Worm (Caenorhabditis elegans) whole organism, L4 larva: Measurements from ENCODE around the gene eif-3.F.

Experiments
- T20F7.1 ChIP-seq: fragments of 200-800 bp; sonication (Bioruptor generic); optimal IDR thresholded peaks from 2 replicates; lab custom pipeline; 2018; ENCODE audit warnings: mild to moderate bottlenecking, missing genetic modification characterization, missing compliant biosample characterization
- Y48G9A.11 ChIP-seq: fragments of 200-800 bp; sonication (Bioruptor generic); IDR thresholded peaks from 2 replicates; pipeline ENCODE4 v1.3.6; 2022; ENCODE audit warnings: missing genetic modification reagents, missing genetic modification characterization, missing compliant biosample characterization
- ZK337.2 ChIP-seq: fragments of 200-800 bp; sonication (Bioruptor generic); IDR thresholded peaks from 2 replicates; pipeline ENCODE4 v1.3.6; 2022; ENCODE audit warnings: missing genetic modification reagents, missing genetic modification characterization, missing compliant biosample characterization
- ZK546.5 ChIP-seq, 2 experiments: sonication (generic microtip); optimal IDR thresholded peaks; 2 replicates each; lab custom pipeline; 2017; ENCODE audit warnings: missing biosample characterization in 2 of 2, missing genetic modification characterization in 2 of 2
- aha-1 ChIP-seq: fragments of 150-350 bp; peaks from one replicate; lab custom pipeline; 2014; ENCODE audit warnings: missing biosample characterization, missing genetic modification characterization
- ama-1 ChIP-seq: fragments of 150-350 bp; optimal IDR thresholded peaks from 2 replicates; lab custom pipeline; 2014; ENCODE audit warnings: inconsistent platforms, mixed read lengths
- attf-4 ChIP-seq: sonication (generic microtip); optimal IDR thresholded peaks from 3 replicates; lab custom pipeline; 2017; ENCODE audit warnings: missing biosample characterization, missing genetic modification characterization
- ceh-20 ChIP-seq: fragments of 200-800 bp; sonication (Bioruptor generic); IDR thresholded peaks from 2 replicates; pipeline ENCODE4 v1.3.6; 2022; ENCODE audit warnings: missing genetic modification reagents, missing genetic modification characterization, missing compliant biosample characterization
- ceh-28 ChIP-seq: fragments of 150-350 bp; optimal IDR thresholded peaks from 2 replicates; lab custom pipeline; 2014; ENCODE audit warnings: missing biosample characterization, missing genetic modification reagents, missing genetic modification characterization
- ceh-32 ChIP-seq: sonication (generic microtip); optimal IDR thresholded peaks from 2 replicates; lab custom pipeline; 2016; ENCODE audit warnings: mild to moderate bottlenecking, missing genetic modification characterization, missing compliant biosample characterization; ENCODE audit not compliant: poor library complexity
- cey-2 ChIP-seq: sonication (generic microtip); optimal IDR thresholded peaks from 3 replicates; lab custom pipeline; 2017; ENCODE audit warnings: missing genetic modification characterization, mild to moderate bottlenecking, missing compliant biosample characterization, antibody characterized with exemption, borderline replicate concordance; ENCODE audit not compliant: insufficient read depth
- ctbp-1 ChIP-seq: fragments of 200-800 bp; sonication (Bioruptor generic); IDR thresholded peaks from 2 replicates; pipeline ENCODE4 v1.3.6; 2022; ENCODE audit warnings: missing genetic modification reagents, missing genetic modification characterization, missing compliant biosample characterization
- daf-12 ChIP-seq: fragments of 150-350 bp; optimal IDR thresholded peaks from 2 replicates; lab custom pipeline; 2014; ENCODE audit warnings: missing biosample characterization, missing genetic modification reagents, missing genetic modification characterization
- daf-19 ChIP-seq: fragments of 200-800 bp; sonication (Bioruptor generic); conservative IDR thresholded peaks from 2 replicates; pipeline ENCODE4 v1.3.6; 2022; ENCODE audit warnings: missing genetic modification characterization, missing compliant biosample characterization
- daf-8 ChIP-seq: fragments of 200-800 bp; sonication (Bioruptor generic); IDR thresholded peaks from 2 replicates; pipeline ENCODE4 v1.3.6; 2022; ENCODE audit warnings: missing genetic modification characterization, missing compliant biosample characterization
- dmd-6 ChIP-seq: fragments of 200-800 bp; sonication (Bioruptor generic); IDR thresholded peaks from 2 replicates; pipeline ENCODE4 v1.3.6; 2022; ENCODE audit warnings: missing genetic modification reagents, missing genetic modification characterization, missing compliant biosample characterization
- dmd-8 ChIP-seq: fragments of 200-800 bp; sonication (Bioruptor generic); IDR thresholded peaks from 2 replicates; pipeline ENCODE4 v1.3.6; 2022; ENCODE audit warnings: missing genetic modification characterization, missing compliant biosample characterization
- duxl-1 ChIP-seq: sonication (generic microtip); optimal IDR thresholded peaks from 2 replicates; lab custom pipeline; 2016; ENCODE audit warnings: mild to moderate bottlenecking, missing genetic modification characterization, moderate library complexity, missing compliant biosample characterization; ENCODE audit not compliant: poor library complexity
- dve-1 ChIP-seq: sonication (generic microtip); optimal IDR thresholded peaks from 2 replicates; lab custom pipeline; 2017; ENCODE audit warnings: antibody characterized with exemption, mild to moderate bottlenecking, missing genetic modification characterization, missing compliant biosample characterization; ENCODE audit not compliant: insufficient read depth
- egl-27 ChIP-seq: sonication (generic microtip); optimal IDR thresholded peaks from 3 replicates; lab custom pipeline; 2017; ENCODE audit warnings: missing biosample characterization, missing genetic modification reagents, missing genetic modification characterization
- egl-43 ChIP-seq: fragments of 200-800 bp; sonication (Bioruptor generic); IDR thresholded peaks from 2 replicates; pipeline ENCODE4 v1.3.6; 2022; ENCODE audit warnings: missing genetic modification reagents, missing genetic modification characterization, missing compliant biosample characterization
- fos-1 ChIP-seq: fragments of 150-350 bp; optimal IDR thresholded peaks from 2 replicates; lab custom pipeline; 2014; ENCODE audit warnings: missing biosample characterization, missing genetic modification characterization
- hlh-11 ChIP-seq: fragments of 200-800 bp; sonication (Bioruptor generic); optimal IDR thresholded peaks from 2 replicates; lab custom pipeline; 2018; ENCODE audit warnings: mild to moderate bottlenecking, missing genetic modification characterization, missing compliant biosample characterization
- hmg-1.1 ChIP-seq: fragments of 200-800 bp; sonication (Bioruptor generic); IDR thresholded peaks from 2 replicates; pipeline ENCODE4 v1.3.6; 2022; ENCODE audit warnings: missing genetic modification reagents, missing genetic modification characterization, missing compliant biosample characterization
- lin-1 ChIP-seq: fragments of 200-800 bp; sonication (Bioruptor generic); IDR thresholded peaks from 2 replicates; pipeline ENCODE4 v1.3.6; 2022; ENCODE audit warnings: missing genetic modification reagents, missing genetic modification characterization, missing compliant biosample characterization
- lin-29 ChIP-seq: fragments of 200-800 bp; sonication (Bioruptor generic); IDR thresholded peaks from 2 replicates; pipeline ENCODE4 v1.3.6; 2022; ENCODE audit warnings: missing genetic modification reagents, missing genetic modification characterization, missing compliant biosample characterization
- lin-39 ChIP-seq: fragments of 150-350 bp; optimal IDR thresholded peaks from 2 replicates; lab custom pipeline; 2014; ENCODE audit warnings: missing biosample characterization, missing genetic modification reagents, missing genetic modification characterization
- lir-3 ChIP-seq: sonication (generic microtip); optimal IDR thresholded peaks from 2 replicates; lab custom pipeline; 2016; ENCODE audit warnings: mild to moderate bottlenecking, missing genetic modification characterization, missing compliant biosample characterization
- lsy-2 ChIP-seq, 2 experiments: fragments of 150-350 bp in 1 of 2; sonication (generic microtip) in 1 of 2; optimal IDR thresholded peaks; 2 replicates each; lab custom pipeline; 2014 to 2017; ENCODE audit warnings: missing biosample characterization in 2 of 2, missing genetic modification characterization in 2 of 2
- mdl-1 ChIP-seq, 2 experiments: fragments of 150-350 bp in 1 of 2; sonication (generic microtip) in 1 of 2; optimal IDR thresholded peaks; 2 replicates each; lab custom pipeline; 2014 to 2017; ENCODE audit warnings: missing biosample characterization in 2 of 2, missing genetic modification characterization in 2 of 2
- mes-2 ChIP-seq: sonication (generic microtip); optimal IDR thresholded peaks from 2 replicates; lab custom pipeline; 2016; ENCODE audit warnings: missing genotype, mild to moderate bottlenecking, missing genetic modification characterization, missing compliant biosample characterization; ENCODE audit not compliant: poor library complexity, severe bottlenecking
- mxl-3 ChIP-seq: fragments of 200-800 bp; sonication (Bioruptor generic); optimal IDR thresholded peaks from 2 replicates; lab custom pipeline; 2018; ENCODE audit warnings: mild to moderate bottlenecking, missing genetic modification characterization, missing compliant biosample characterization
- nhr-102 ChIP-seq: sonication (generic microtip); optimal IDR thresholded peaks from 2 replicates; lab custom pipeline; 2016; ENCODE audit warnings: mild to moderate bottlenecking, missing genetic modification characterization, moderate library complexity, missing compliant biosample characterization
- nhr-11 ChIP-seq: fragments of 150-350 bp; optimal IDR thresholded peaks from 2 replicates; lab custom pipeline; 2014; ENCODE audit warnings: missing biosample characterization, missing genetic modification characterization
- nhr-111 ChIP-seq: fragments of 200-800 bp; sonication (Bioruptor generic); optimal IDR thresholded peaks from 2 replicates; lab custom pipeline; 2018; ENCODE audit warnings: mild to moderate bottlenecking, missing genetic modification characterization, missing compliant biosample characterization
- nhr-6 ChIP-seq: fragments of 150-350 bp; optimal IDR thresholded peaks from 2 replicates; lab custom pipeline; 2014; ENCODE audit warnings: missing biosample characterization, missing genetic modification characterization
- nhr-76 ChIP-seq: fragments of 150-350 bp; optimal IDR thresholded peaks from 2 replicates; lab custom pipeline; 2014; ENCODE audit warnings: missing biosample characterization, missing genetic modification characterization
- pqm-1 ChIP-seq: sonication (generic microtip); optimal IDR thresholded peaks from 2 replicates; lab custom pipeline; 2017; ENCODE audit warnings: missing biosample characterization, missing genetic modification characterization
- saeg-2 ChIP-seq: fragments of 200-800 bp; sonication (Bioruptor generic); IDR thresholded peaks from 2 replicates; pipeline ENCODE4 v1.3.6; 2022; ENCODE audit warnings: missing genetic modification reagents, missing genetic modification characterization, missing compliant biosample characterization
- set-16 ChIP-seq: fragments of 200-800 bp; sonication (Bioruptor generic); IDR thresholded peaks from 2 replicates; pipeline ENCODE4 v1.3.6; 2022; ENCODE audit warnings: missing genetic modification reagents, missing genetic modification characterization, missing compliant biosample characterization
- snpc-4 ChIP-seq: fragments of 150-350 bp; optimal IDR thresholded peaks from 2 replicates; lab custom pipeline; 2014; ENCODE audit warnings: missing biosample characterization, missing genetic modification characterization
- spr-3 ChIP-seq: fragments of 200-800 bp; sonication (Bioruptor generic); optimal IDR thresholded peaks from 2 replicates; lab custom pipeline; 2018; ENCODE audit warnings: mild to moderate bottlenecking, missing genetic modification characterization, missing compliant biosample characterization
- tag-97 ChIP-seq: fragments of 200-800 bp; sonication (Bioruptor generic); IDR thresholded peaks from 2 replicates; pipeline ENCODE4 v1.3.6; 2022; ENCODE audit warnings: missing genetic modification characterization, missing compliant biosample characterization
- tra-1 ChIP-seq: fragments of 200-800 bp; sonication (Bioruptor generic); IDR thresholded peaks from 2 replicates; pipeline ENCODE4 v1.3.6; 2022; ENCODE audit warnings: missing genetic modification reagents, missing genetic modification characterization, missing compliant biosample characterization
- unc-130 ChIP-seq: sonication (generic microtip); optimal IDR thresholded peaks from 2 replicates; lab custom pipeline; 2016; ENCODE audit warnings: missing genetic modification reagents, missing genetic modification characterization, missing compliant biosample characterization
- zag-1 ChIP-seq: fragments of 150-350 bp; optimal IDR thresholded peaks from 2 replicates; lab custom pipeline; 2014; ENCODE audit warnings: missing biosample characterization, missing genetic modification characterization
- zip-11 ChIP-seq: fragments of 200-800 bp; sonication (Bioruptor generic); IDR thresholded peaks from 2 replicates; pipeline ENCODE4 v1.3.6; 2022; ENCODE audit warnings: missing genetic modification characterization, missing compliant biosample characterization
- ztf-7 ChIP-seq: fragments of 150-350 bp; optimal IDR thresholded peaks from 2 replicates; lab custom pipeline; 2014; ENCODE audit warnings: missing biosample characterization, missing genetic modification characterization

eif-3.F gene

DNA sequence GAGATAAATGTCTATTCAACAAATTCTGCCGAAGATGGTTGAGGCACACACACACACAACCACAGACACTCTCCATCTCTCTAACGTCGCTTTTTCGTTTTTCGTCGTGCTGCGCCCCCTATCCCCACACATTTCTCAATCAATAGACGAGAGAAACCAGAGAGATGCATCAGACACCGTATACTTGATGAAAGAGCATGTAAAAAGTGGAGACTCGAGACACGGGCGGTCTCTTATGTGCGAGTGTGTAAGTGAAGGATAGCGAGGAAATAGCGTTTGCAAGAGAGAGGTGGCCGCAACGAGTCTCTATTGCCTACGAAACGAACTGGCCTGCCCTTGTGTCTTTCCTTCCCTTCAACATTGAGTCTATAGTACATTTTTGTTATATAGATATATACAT, 48.7 kb upstream of the eif-3.F start (continued):
- TF ChIP-seq lin-29 (GFP tag; lab: Robert Waterston, UW) = no peak
- peak; percentile 45; the same call in 1 of the 2 replicates for TF ChIP-seq ceh-20 (GFP tag; lab: Robert Waterston, UW)
- TF ChIP-seq saeg-2 (GFP tag; lab: Robert Waterston, UW) = 0 out of 2 replicates have a peak, but pooled peaks have one; percentile 51
- peak; percentile 59 for TF ChIP-seq nhr-102 (tag; lab: Kevin White, UChicago)
- TF ChIP-seq ctbp-1 = peak; percentile 89
- no peak for TF ChIP-seq zag-1 (tag; lab: Kevin White, UChicago)
- no peak for TF ChIP-seq Y48G9A.11 (GFP tag; lab: Robert Waterston, UW)
- no peak for TF ChIP-seq spr-3 (GFP tag; lab: Kevin White, UChicago)
- TF ChIP-seq hmg-1.1 (GFP tag; lab: Robert Waterston, UW) = peak; percentile 93
- no peak for TF ChIP-seq daf-8 (GFP tag; lab: Robert Waterston, UW)
- peak; percentile 31 for TF ChIP-seq lir-3 (tag; lab: Kevin White, UChicago)
- peak; percentile 82 for TF ChIP-seq egl-43
- TF ChIP-seq mxl-3 = peak; percentile 93
- TF ChIP-seq T20F7.1 (GFP tag; lab: Kevin White, UChicago) = peak; percentile 60
- TF ChIP-seq snpc-4 (tag; lab: Kevin White, UChicago) = no peak
- TF ChIP-seq mes-2 (tag; lab: Kevin White, UChicago) = peak; percentile 83
- 0 out of 2 replicates have a peak, but pooled peaks have one; percentile 19 for TF ChIP-seq zip-11 (GFP tag; lab: Robert Waterston, UW)
- peak; percentile 81 for TF ChIP-seq ceh-28 (tag; lab: Kevin White, UChicago)
- no peak for TF ChIP-seq unc-130 (GFP tag; lab: Kevin White, UChicago)
- TF ChIP-seq ZK546.5 (tag; optimal IDR thresholded peaks at IDR 0.05; lab: Kevin White, UChicago) = no peak
- TF ChIP-seq lin-1 = peak; percentile 74
- peak; percentile 66 for TF ChIP-seq ztf-7
- TF ChIP-seq nhr-11 (tag; lab: Kevin White, UChicago) = peak; percentile 94
- TF ChIP-seq tra-1 (GFP tag; lab: Robert Waterston, UW) = peak; percentile 78

DNA sequence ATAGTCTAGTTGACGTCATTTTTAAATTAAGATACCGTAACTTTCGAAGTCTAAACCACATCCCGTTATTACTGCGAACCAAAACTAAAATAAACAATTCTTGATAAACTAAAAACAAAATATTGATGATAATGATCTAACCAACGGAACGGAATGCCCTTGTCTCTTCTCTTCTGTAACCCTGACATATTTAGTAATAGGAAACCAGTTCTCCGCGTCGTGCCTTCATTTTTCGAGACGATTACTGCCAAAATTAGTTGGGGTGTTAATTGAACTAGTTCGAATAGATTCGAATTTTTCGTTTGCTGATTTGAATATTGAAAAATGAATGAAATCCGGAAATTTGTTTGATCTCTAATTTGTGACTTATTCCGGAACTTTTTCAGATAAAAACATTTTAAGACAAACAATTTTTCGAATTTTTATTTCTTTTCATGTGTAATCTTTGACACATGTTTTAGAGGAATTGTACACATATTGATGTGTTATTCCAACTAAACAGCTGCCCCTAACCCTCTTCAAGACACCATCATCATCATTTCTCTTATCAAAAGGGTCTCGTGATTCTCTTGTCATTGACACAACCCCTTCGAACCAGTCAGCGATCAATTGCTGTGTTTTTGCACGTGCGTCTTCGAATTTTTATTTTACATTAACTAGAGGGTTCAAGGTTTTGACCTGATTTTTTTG, 47.6 kb upstream of the eif-3.F start:
- TF ChIP-seq lin-29 (GFP tag; lab: Robert Waterston, UW) (no peak), cey-2 (tag; lab: Kevin White, UChicago) (no peak), ceh-32 (tag; lab: Kevin White, UChicago) (no peak), nhr-111 (no peak), dve-1 (tag; lab: Kevin White, UChicago) (peak; percentile 86), pqm-1 (tag; lab: Kevin White, UChicago) (no peak), daf-19 (GFP tag; lab: Robert Waterston, UW) (no peak), unc-130 (GFP tag; lab: Kevin White, UChicago) (no peak), ceh-20 (GFP tag; lab: Robert Waterston, UW) (peak; percentile 18; the same call in 1 of the 2 replicates), mes-2 (tag; lab: Kevin White, UChicago) (peak; percentile 66), daf-12 (tag; lab: Kevin White, UChicago) (no peak), ZK337.2 (GFP tag; lab: Robert Waterston, UW) (no peak), dmd-6 (GFP tag; lab: Robert Waterston, UW) (peak; percentile 97), attf-4 (no peak), ama-1 (lab: Kevin White, UChicago) (no peak), dmd-8 (GFP tag; lab: Robert Waterston, UW) (no peak), set-16 (no peak), duxl-1 (tag; lab: Kevin White, UChicago) (no peak), nhr-6 (no peak), hlh-11 (tag; lab: Kevin White, UChicago) (peak; percentile 97), nhr-76 (no peak), fos-1 (tag; lab: Kevin White, UChicago) (peak; percentile 33), mdl-1 (tag; optimal IDR thresholded peaks at IDR 0.05; lab: Kevin White, UChicago) (peak; percentile 70 to 96), spr-3 (GFP tag; lab: Kevin White, UChicago) (peak; percentile 20), lin-39 (tag; lab: Kevin White, UChicago) (no peak), ctbp-1 (no peak), lsy-2 (tag; optimal IDR thresholded peaks at IDR 0.05; lab: Kevin White, UChicago) (peak; percentile 2 to 81), aha-1 (peak; percentile 94), egl-27 (tag; lab: Kevin White, UChicago) (no peak), tag-97 (GFP tag; lab: Robert Waterston, UW) (no peak)
